Fruit fly (Drosophila melanogaster) whole organism, prepupa: ENCODE data around the gene CG1113.

Experiments used
- CG8632 ChIP-seq: fragments of 200-800 bp; sonication (Bioruptor generic); optimal IDR thresholded peaks from 3 replicates; lab custom pipeline; 2016; ENCODE audit warnings: missing biosample characterization, missing genetic modification characterization
- Lpt ChIP-seq: fragments of 200-800 bp; sonication (Bioruptor generic); optimal IDR thresholded peaks from 3 replicates; lab custom pipeline; 2016; ENCODE audit warnings: missing biosample characterization, missing genetic modification characterization
- dsx ChIP-seq: fragments of 200-800 bp; optimal IDR thresholded peaks from 3 replicates; lab custom pipeline; 2019; ENCODE audit warnings: missing biosample characterization, mild to moderate bottlenecking, missing genetic modification characterization, moderate library complexity; ENCODE audit not compliant: poor library complexity, severe bottlenecking
- pdm3 ChIP-seq: fragments of 200-800 bp; sonication (Bioruptor generic); optimal IDR thresholded peaks from 3 replicates; lab custom pipeline; 2016; ENCODE audit warnings: missing biosample characterization, missing genetic modification characterization

dm6 chr3R:5297315-5297714, 44.4 kb downstream of the CG1113 start:
- no peak for TF ChIP-seq dsx (GFP tag; lab: Kevin White, UChicago)
- no peak for TF ChIP-seq CG8632 (GFP tag; lab: Kevin White, UChicago)
- TF ChIP-seq Lpt (GFP tag; lab: Kevin White, UChicago): no peak
- TF ChIP-seq pdm3 (GFP tag; lab: Kevin White, UChicago): no peak
